Worm (Caenorhabditis elegans) whole organism, L1 larva: ENCODE measurements around the gene C55C3.7.

Source experiments
- ama-1 ChIP-seq: fragments of 150-350 bp; optimal IDR thresholded peaks from 2 replicates; lab custom pipeline; 2014
- blmp-1 ChIP-seq: fragments of 150-350 bp; optimal IDR thresholded peaks from 2 replicates; lab custom pipeline; 2014; ENCODE audit warnings: missing biosample characterization, missing genetic modification characterization
- ces-1 ChIP-seq: fragments of 150-350 bp; optimal IDR thresholded peaks from 2 replicates; lab custom pipeline; 2014; ENCODE audit warnings: missing biosample characterization, missing genetic modification reagents, missing genetic modification characterization
- hlh-4 ChIP-seq: sonication (generic microtip); optimal IDR thresholded peaks from 2 replicates; lab custom pipeline; 2016; ENCODE audit warnings: mild to moderate bottlenecking, missing genetic modification characterization, missing compliant biosample characterization
- lin-35 ChIP-seq, 2 experiments: fragments of 150-350 bp; optimal IDR thresholded peaks; 2 replicates each; lab custom pipeline; 2014; ENCODE audit warnings: missing biosample characterization in 2 of 2, missing genetic modification characterization in 2 of 2, missing genetic modification reagents in 2 of 2
- unc-130 ChIP-seq: fragments of 150-350 bp; optimal IDR thresholded peaks from 2 replicates; lab custom pipeline; 2017; ENCODE audit warnings: missing biosample characterization, missing genetic modification characterization, inconsistent platforms
- ztf-4 ChIP-seq: fragments of 150-350 bp; optimal IDR thresholded peaks from 2 replicates; lab custom pipeline; 2014; ENCODE audit warnings: missing biosample characterization, missing genetic modification characterization

DNA sequence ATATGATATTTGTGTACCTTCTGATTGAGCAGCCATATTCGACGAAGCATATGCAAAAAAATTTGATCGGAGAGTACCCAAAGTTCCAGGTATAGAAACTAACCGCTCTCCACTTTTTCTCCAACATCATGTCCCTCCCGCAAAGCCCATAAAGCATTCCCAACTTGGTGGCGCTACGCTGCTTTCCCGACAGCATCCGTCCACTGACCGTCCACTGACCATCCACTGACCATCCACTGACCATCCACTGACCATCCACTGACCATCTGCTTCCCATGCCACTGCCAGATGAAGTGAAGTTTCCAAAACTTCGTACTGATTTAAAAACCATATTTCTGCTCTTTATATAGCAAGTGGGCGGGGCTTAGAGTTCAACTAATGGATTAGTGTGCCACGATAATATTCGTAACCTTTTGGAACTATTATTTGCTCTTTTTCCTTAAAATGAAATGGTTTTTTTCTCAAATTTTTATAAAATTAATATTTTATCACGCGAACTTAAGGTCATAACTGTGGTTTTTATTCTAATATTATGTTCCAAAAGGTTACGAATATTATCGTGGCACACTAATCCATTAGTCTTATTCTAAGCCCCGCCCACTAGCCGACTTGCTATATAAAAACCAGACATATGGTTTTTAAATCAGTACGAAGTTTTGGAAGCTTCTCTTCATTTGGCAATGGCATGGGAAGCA, 8.1 kb upstream of the C55C3.7 start, which contains the start of gene C55C3.8:
- no peak for TF ChIP-seq lin-35 (GFP tag; optimal IDR thresholded peaks at IDR 0.05; lab: Kevin White, UChicago)
- TF ChIP-seq ces-1, result no peak
- TF ChIP-seq unc-130 (tag; lab: Kevin White, UChicago), result no peak
- no peak for TF ChIP-seq ztf-4 (tag; lab: Kevin White, UChicago)
- no peak for TF ChIP-seq ama-1 (lab: Kevin White, UChicago)
- TF ChIP-seq blmp-1 (tag; lab: Kevin White, UChicago), result no peak
- TF ChIP-seq hlh-4 (tag; lab: Kevin White, UChicago), result no peak
